Worm (Caenorhabditis elegans) whole organism, late embryonic: ENCODE data around the gene F25B3.2.

Source experiments
- C08G9.2 ChIP-seq: sonication (generic microtip); optimal IDR thresholded peaks from 2 replicates; lab custom pipeline; 2016; ENCODE audit warnings: mild to moderate bottlenecking, missing genetic modification characterization, moderate library complexity, missing compliant biosample characterization
- F13H6.1 ChIP-seq: sonication (generic microtip); optimal IDR thresholded peaks from 2 replicates; lab custom pipeline; 2016; ENCODE audit warnings: missing genetic modification characterization, missing compliant biosample characterization
- K09A11.1 ChIP-seq: sonication (generic microtip); optimal IDR thresholded peaks from 2 replicates; lab custom pipeline; 2017; ENCODE audit warnings: antibody characterized with exemption, mild to moderate bottlenecking, missing genetic modification characterization, missing compliant biosample characterization; ENCODE audit not compliant: insufficient read depth
- T23F11.4 ChIP-seq: fragments of 200-800 bp; sonication (Bioruptor generic); optimal IDR thresholded peaks from 2 replicates; lab custom pipeline; 2018; ENCODE audit warnings: mild to moderate bottlenecking, missing genetic modification characterization, missing compliant biosample characterization
- Y22D7AL.16 ChIP-seq: sonication (generic microtip); optimal IDR thresholded peaks from 2 replicates; lab custom pipeline; 2016; ENCODE audit warnings: missing genetic modification characterization, missing compliant biosample characterization
- ahr-1 ChIP-seq: sonication (generic microtip); optimal IDR thresholded peaks from 2 replicates; lab custom pipeline; 2016; ENCODE audit warnings: missing genetic modification characterization, missing compliant biosample characterization
- ama-1 ChIP-seq: fragments of 150-350 bp; optimal IDR thresholded peaks from 2 replicates; lab custom pipeline; 2014
- ceh-14 ChIP-seq: sonication (generic microtip); optimal IDR thresholded peaks from 2 replicates; lab custom pipeline; 2016; ENCODE audit warnings: missing genotype, missing genetic modification characterization, missing compliant biosample characterization
- ceh-22 ChIP-seq: sonication (generic microtip); optimal IDR thresholded peaks from 2 replicates; lab custom pipeline; 2017; ENCODE audit warnings: missing biosample characterization, missing genetic modification characterization
- ceh-31 ChIP-seq: sonication (generic microtip); optimal IDR thresholded peaks from 2 replicates; lab custom pipeline; 2016; ENCODE audit warnings: missing genetic modification characterization, missing compliant biosample characterization
- ceh-34 ChIP-seq: sonication (generic microtip); optimal IDR thresholded peaks from 2 replicates; lab custom pipeline; 2016; ENCODE audit warnings: mild to moderate bottlenecking, missing genetic modification characterization, missing compliant biosample characterization
- ceh-48 ChIP-seq: sonication (generic microtip); optimal IDR thresholded peaks from 2 replicates; lab custom pipeline; 2016; ENCODE audit warnings: missing genetic modification characterization, inconsistent platforms, missing compliant biosample characterization
- ceh-6 ChIP-seq: fragments of 200-800 bp; sonication (Bioruptor generic); optimal IDR thresholded peaks from 2 replicates; lab custom pipeline; 2018; ENCODE audit warnings: mild to moderate bottlenecking, missing genetic modification characterization, missing compliant biosample characterization
- ceh-9 ChIP-seq: sonication (generic microtip); optimal IDR thresholded peaks from 2 replicates; lab custom pipeline; 2016; ENCODE audit warnings: mild to moderate bottlenecking, missing genetic modification characterization, inconsistent platforms, missing compliant biosample characterization
- dmd-4 ChIP-seq: sonication (generic microtip); optimal IDR thresholded peaks from 2 replicates; lab custom pipeline; 2016; ENCODE audit warnings: borderline replicate concordance, missing genetic modification characterization, missing compliant biosample characterization
- dve-1 ChIP-seq: sonication (generic microtip); optimal IDR thresholded peaks from 2 replicates; lab custom pipeline; 2017; ENCODE audit warnings: antibody characterized with exemption, mild to moderate bottlenecking, missing genetic modification characterization, missing compliant biosample characterization
- elt-4 ChIP-seq: sonication (generic microtip); optimal IDR thresholded peaks from 2 replicates; lab custom pipeline; 2016; ENCODE audit warnings: missing genetic modification characterization, missing compliant biosample characterization
- eyg-1 ChIP-seq: sonication (generic microtip); optimal IDR thresholded peaks from 2 replicates; lab custom pipeline; 2016; ENCODE audit warnings: missing genotype, missing genetic modification characterization, missing compliant biosample characterization
- fkh-6 ChIP-seq: sonication (generic microtip); optimal IDR thresholded peaks from 2 replicates; lab custom pipeline; 2016; ENCODE audit warnings: missing genetic modification characterization, missing compliant biosample characterization
- hlh-13 ChIP-seq: fragments of 200-800 bp; sonication (Bioruptor generic); optimal IDR thresholded peaks from 2 replicates; lab custom pipeline; 2018; ENCODE audit warnings: mild to moderate bottlenecking, missing genetic modification characterization, missing compliant biosample characterization
- hlh-15 ChIP-seq: sonication (generic microtip); optimal IDR thresholded peaks from 2 replicates; lab custom pipeline; 2016; ENCODE audit warnings: missing genetic modification characterization, missing compliant biosample characterization
- lim-6 ChIP-seq: sonication (generic microtip); optimal IDR thresholded peaks from 2 replicates; lab custom pipeline; 2016; ENCODE audit warnings: missing genetic modification characterization, missing compliant biosample characterization
- lin-11 ChIP-seq: fragments of 200-800 bp; sonication (Bioruptor generic); optimal IDR thresholded peaks from 2 replicates; lab custom pipeline; 2018; ENCODE audit warnings: mild to moderate bottlenecking, missing genetic modification characterization, missing compliant biosample characterization
- mec-3 ChIP-seq: sonication (generic microtip); optimal IDR thresholded peaks from 2 replicates; lab custom pipeline; 2016; ENCODE audit warnings: borderline replicate concordance, missing genetic modification characterization, missing compliant biosample characterization
- nfya-1 ChIP-seq: sonication (generic microtip); optimal IDR thresholded peaks from 2 replicates; lab custom pipeline; 2017; ENCODE audit warnings: missing genetic modification characterization, mild to moderate bottlenecking, missing compliant biosample characterization, antibody characterized with exemption, moderate library complexity
- nhr-11 ChIP-seq: fragments of 150-350 bp; optimal IDR thresholded peaks from 2 replicates; lab custom pipeline; 2014; ENCODE audit warnings: missing biosample characterization, missing genetic modification characterization
- nhr-232 ChIP-seq: sonication (generic microtip); optimal IDR thresholded peaks from 2 replicates; lab custom pipeline; 2016; ENCODE audit warnings: missing genetic modification characterization, missing compliant biosample characterization
- npax-4 ChIP-seq: sonication (generic microtip); optimal IDR thresholded peaks from 2 replicates; lab custom pipeline; 2016; ENCODE audit warnings: missing genetic modification characterization, missing compliant biosample characterization
- pat-9 ChIP-seq: fragments of 200-800 bp; sonication (Bioruptor generic); optimal IDR thresholded peaks from 2 replicates; lab custom pipeline; 2018; ENCODE audit warnings: mild to moderate bottlenecking, missing genetic modification characterization, moderate library complexity, missing compliant biosample characterization
- pax-1 ChIP-seq: fragments of 150-350 bp; optimal IDR thresholded peaks from 2 replicates; lab custom pipeline; 2014; ENCODE audit warnings: missing biosample characterization, missing genetic modification characterization
- pros-1 ChIP-seq: fragments of 150-350 bp; optimal IDR thresholded peaks from 2 replicates; lab custom pipeline; 2014; ENCODE audit warnings: missing biosample characterization, missing genetic modification reagents, missing genetic modification characterization
- rnt-1 ChIP-seq: sonication (generic microtip); optimal IDR thresholded peaks from 2 replicates; lab custom pipeline; 2016; ENCODE audit warnings: missing genetic modification characterization, missing compliant biosample characterization
- sdc-2 ChIP-seq: sonication (generic microtip); optimal IDR thresholded peaks from 2 replicates; lab custom pipeline; 2016; ENCODE audit warnings: missing genotype, missing genetic modification characterization, missing compliant biosample characterization
- tbx-2 ChIP-seq: sonication (generic microtip); optimal IDR thresholded peaks from 2 replicates; lab custom pipeline; 2016; ENCODE audit warnings: missing genetic modification characterization, missing compliant biosample characterization
- unc-3 ChIP-seq, 2 experiments: fragments of 200-800 bp in 1 of 2; sonication (Bioruptor generic) in 1 of 2; sonication (generic microtip) in 1 of 2; conservative IDR thresholded peaks in 1 of 2; optimal IDR thresholded peaks in 1 of 2; 2 replicates each; pipeline versions ENCODE4 v1.3.6 to Lab custom; 2016 to 2022; ENCODE audit warnings: missing compliant biosample characterization in 2 of 2, missing genetic modification characterization in 2 of 2, missing genetic modification reagents in 1 of 2
- unc-42 ChIP-seq: sonication (generic microtip); optimal IDR thresholded peaks from 2 replicates; lab custom pipeline; 2016; ENCODE audit warnings: missing genotype, missing genetic modification characterization, missing compliant biosample characterization
- unc-55 ChIP-seq: sonication (generic microtip); optimal IDR thresholded peaks from 2 replicates; lab custom pipeline; 2017; ENCODE audit warnings: missing biosample characterization, missing genetic modification reagents, missing genetic modification characterization
- ztf-16 ChIP-seq: sonication (generic microtip); optimal IDR thresholded peaks from 2 replicates; lab custom pipeline; 2017; ENCODE audit warnings: missing genetic modification characterization, missing compliant biosample characterization

The F25B3.2 gene

DNA sequence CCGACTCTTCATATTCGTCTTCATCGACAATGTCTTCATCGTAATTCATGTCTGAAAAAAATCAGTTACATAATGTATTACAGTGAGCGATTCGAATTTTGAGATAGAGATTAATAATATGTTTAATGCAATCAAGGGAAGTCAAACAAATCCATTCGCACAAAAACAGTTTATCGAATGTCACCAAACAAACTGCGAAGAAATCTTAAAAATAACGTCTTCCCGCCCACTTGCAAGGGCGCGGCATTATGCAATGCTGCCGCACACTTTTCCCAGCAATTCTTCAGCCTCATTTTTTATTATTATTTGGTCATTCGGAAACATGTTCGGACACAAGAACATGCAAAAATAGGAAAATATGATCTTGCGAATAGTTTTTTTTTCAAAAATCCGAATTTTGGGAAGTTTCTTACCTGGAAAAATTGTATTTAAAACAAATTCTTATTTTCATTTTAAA lies 32.9 kb upstream of the F25B3.2 start, which contains the start of gene mdf-1 (continued):
- no peak for TF ChIP-seq pros-1 (tag; lab: Kevin White, UChicago)
- no peak for TF ChIP-seq elt-4
- no peak for TF ChIP-seq rnt-1 (tag; lab: Kevin White, UChicago)
- no peak for TF ChIP-seq dmd-4
- no peak for TF ChIP-seq mec-3 (tag; lab: Kevin White, UChicago)
- TF ChIP-seq unc-55 (GFP tag; lab: Kevin White, UChicago): no peak
- no peak for TF ChIP-seq nhr-11
- no peak for TF ChIP-seq C08G9.2
- TF ChIP-seq ceh-14: peak; percentile 50
- peak; percentile 14 for TF ChIP-seq ceh-34 (tag; lab: Kevin White, UChicago)
- no peak for TF ChIP-seq ceh-6 (GFP tag; lab: Kevin White, UChicago)
- no peak for TF ChIP-seq nhr-232 (tag; lab: Kevin White, UChicago)
- TF ChIP-seq hlh-13 (GFP tag; lab: Kevin White, UChicago): no peak
- TF ChIP-seq ama-1 (lab: Kevin White, UChicago): no peak
- no peak for TF ChIP-seq Y22D7AL.16
- TF ChIP-seq lim-6 (tag; lab: Kevin White, UChicago): no peak
- TF ChIP-seq pax-1 (tag; lab: Kevin White, UChicago): peak; percentile 21
- peak; percentile 25 for TF ChIP-seq unc-42 (tag; lab: Kevin White, UChicago)
- TF ChIP-seq hlh-15 (tag; lab: Kevin White, UChicago): no peak
- TF ChIP-seq eyg-1: no peak
- TF ChIP-seq lin-11 (tag; lab: Kevin White, UChicago): no peak
- TF ChIP-seq npax-4: no peak
- TF ChIP-seq fkh-6 (tag; lab: Kevin White, UChicago): no peak
- no peak for TF ChIP-seq sdc-2 (tag; lab: Kevin White, UChicago)
- peak; percentile 73 for TF ChIP-seq tbx-2
- TF ChIP-seq T23F11.4 (GFP tag; lab: Kevin White, UChicago): no peak
- TF ChIP-seq K09A11.1: peak; percentile 62
- TF ChIP-seq ceh-22 (tag; lab: Kevin White, UChicago): no peak
- TF ChIP-seq ahr-1 (tag; lab: Kevin White, UChicago): no peak

DNA sequence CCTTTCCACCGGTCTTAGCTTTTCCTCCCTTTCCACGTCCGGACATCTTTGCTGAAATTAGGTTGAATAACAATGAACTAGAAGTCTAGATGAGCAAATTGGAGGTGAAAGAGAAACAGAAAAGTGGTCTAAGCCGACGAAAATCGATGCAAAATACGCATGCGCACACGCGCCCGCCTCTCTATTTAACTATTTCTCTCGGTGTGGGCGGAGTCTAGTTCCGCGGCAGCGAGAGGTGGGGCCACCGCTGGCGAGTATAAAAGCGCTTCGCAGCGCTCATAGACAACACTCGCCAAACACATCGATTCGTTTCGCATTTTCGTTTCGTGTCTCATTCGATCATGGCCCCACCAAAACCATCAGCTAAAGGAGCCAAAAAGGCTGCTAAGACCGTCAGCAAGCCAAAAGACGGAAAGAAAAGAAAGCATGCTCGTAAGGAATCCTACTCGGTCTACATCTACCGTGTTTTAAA lies 31.8 kb upstream of the F25B3.2 start, which contains the start of the genes his-35 and his-41:
his-35 (minus strand) TSS at position 51 of the 472 bp plus-strand sequence.
his-41 (plus strand) TSS at position 299 of the 472 bp plus-strand sequence.
- no peak for TF ChIP-seq ceh-14
- TF ChIP-seq rnt-1 (tag; lab: Kevin White, UChicago): peak; percentile 11
- TF ChIP-seq unc-3 (GFP tag; conservative IDR thresholded peaks at IDR 0.05; lab: Robert Waterston, UW): no peak
- TF ChIP-seq unc-3 (tag; optimal IDR thresholded peaks at IDR 0.05; lab: Kevin White, UChicago): no peak
- no peak for TF ChIP-seq F13H6.1
- TF ChIP-seq nfya-1: peak; percentile 39
- no peak for TF ChIP-seq ceh-9 (tag; lab: Kevin White, UChicago)
- TF ChIP-seq ztf-16 (tag; lab: Kevin White, UChicago): no peak
- TF ChIP-seq ceh-48 (tag; lab: Kevin White, UChicago): peak; percentile 56
- no peak for TF ChIP-seq Y22D7AL.16
- TF ChIP-seq dve-1: peak; percentile 6
- peak; percentile 11 for TF ChIP-seq ceh-31 (tag; lab: Kevin White, UChicago)
- TF ChIP-seq, all 69 proteins: peak for 5

DNA sequence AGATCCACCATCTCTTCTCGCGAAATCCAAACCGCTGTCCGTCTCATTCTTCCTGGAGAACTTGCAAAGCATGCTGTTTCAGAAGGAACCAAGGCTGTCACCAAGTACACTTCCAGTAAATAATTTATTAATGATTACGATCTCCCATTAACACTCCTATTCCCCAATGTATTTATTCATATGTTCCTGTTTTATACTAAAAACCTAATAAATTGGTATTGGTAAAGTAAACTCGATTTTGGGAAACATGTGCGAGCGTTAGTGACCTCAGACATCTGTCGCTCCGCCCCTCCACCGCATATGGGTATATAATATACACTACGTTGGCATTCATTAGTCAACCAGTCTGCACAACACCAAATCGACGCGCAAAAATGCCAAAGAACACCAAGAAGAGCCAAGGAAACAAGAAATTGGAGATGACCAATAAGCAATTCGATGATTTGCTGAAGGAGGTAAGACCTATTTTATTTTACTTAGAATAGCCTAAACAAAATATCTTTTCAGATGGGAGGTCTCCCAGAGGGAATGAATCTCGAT lies 31.0 kb upstream of the F25B3.2 start, which contains the start of gene C50F4.6:
C50F4.6 (plus strand) TSS at position 51 of the 540 bp plus-strand sequence.
- TF ChIP-seq pat-9 (no peak), ztf-16 (tag; lab: Kevin White, UChicago) (no peak), ceh-48 (tag; lab: Kevin White, UChicago) (no peak), nfya-1 (peak; percentile 22)
